Fruit fly (Drosophila melanogaster) whole organism: ENCODE data around the gene CG42269.

ENCODE experiments used
- CG8478 ChIP-seq: fragments of >200 bp; optimal IDR thresholded peaks from 2 replicates; lab custom pipeline; 2018; ENCODE audit warnings: inconsistent platforms
- Dll ChIP-seq: fragments of >200 bp; optimal IDR thresholded peaks from 2 replicates; lab custom pipeline; 2017
- EcR ChIP-seq, 2 experiments: fragments of >200 bp; optimal IDR thresholded peaks; 2 replicates each; lab custom pipeline; 2017; ENCODE audit warnings: missing biosample characterization in 2 of 2, missing genetic modification characterization in 2 of 2, missing genetic modification reagents in 2 of 2
- psq ChIP-seq: fragments of >200 bp; optimal IDR thresholded peaks from 2 replicates; lab custom pipeline; 2017
- usp ChIP-seq: fragments of >200 bp; optimal IDR thresholded peaks from 2 replicates; lab custom pipeline; 2017; ENCODE audit warnings: missing biosample characterization, missing genetic modification characterization, mixed read lengths

DNA sequence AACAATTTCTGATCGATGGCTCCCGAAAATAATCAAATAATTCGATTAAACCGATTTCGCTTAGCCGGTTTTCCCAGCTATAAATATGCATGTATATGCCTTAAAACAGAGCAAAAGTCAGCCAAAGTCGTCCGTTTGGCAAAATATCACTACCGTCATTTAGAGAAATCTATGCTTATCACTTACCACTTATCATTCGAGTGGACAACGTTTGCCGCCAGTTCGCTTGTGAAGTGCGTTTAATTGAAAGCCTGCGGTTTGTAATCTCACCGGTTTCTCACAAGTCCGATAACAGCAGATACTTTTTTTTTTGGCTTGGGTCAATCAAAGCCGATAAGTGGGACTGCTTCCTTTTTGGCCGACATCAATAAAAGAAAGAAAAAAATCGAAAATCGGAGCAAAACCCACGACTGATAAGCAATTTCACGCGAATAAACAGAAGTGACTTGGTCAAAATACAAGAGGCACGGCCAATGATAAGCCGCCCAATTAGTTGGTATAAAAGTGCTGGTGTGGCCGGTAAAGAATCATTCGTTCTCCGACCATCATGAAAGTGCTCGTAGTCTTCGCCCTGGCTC is 15.8 kb upstream of the CG42269 start, which contains the start of gene Jon65Aiii:
- no peak for TF ChIP-seq psq
- no peak for TF ChIP-seq Dll (lab: Kevin White, UChicago)
- TF ChIP-seq usp (GFP tag; lab: Kevin White, UChicago): no peak
- no peak for TF ChIP-seq EcR (GFP tag; optimal IDR thresholded peaks at IDR 0.05; lab: Kevin White, UChicago)
- no peak for TF ChIP-seq CG8478
